Worm (Caenorhabditis elegans) whole organism, young adult: Measurements from ENCODE around the gene mtp-18.

ENCODE experiments used
- C06A6.2 ChIP-seq: fragments of 200-800 bp; sonication (Bioruptor generic); conservative IDR thresholded peaks from 2 replicates; pipeline ENCODE4 v1.3.6; 2022; ENCODE audit warnings: missing genetic modification characterization, missing compliant biosample characterization
- C17E4.6 ChIP-seq: fragments of 200-800 bp; sonication (Bioruptor generic); IDR thresholded peaks from 2 replicates; pipeline ENCODE4 v1.3.6; 2022; ENCODE audit warnings: missing genetic modification reagents, missing genetic modification characterization, missing compliant biosample characterization
- K11D2.4 ChIP-seq: fragments of 200-800 bp; sonication (Bioruptor generic); IDR thresholded peaks from 2 replicates; pipeline ENCODE4 v1.3.6; 2022; ENCODE audit warnings: missing genetic modification reagents, missing genetic modification characterization, missing compliant biosample characterization
- ZK185.1 ChIP-seq: sonication (generic microtip); optimal IDR thresholded peaks from 2 replicates; lab custom pipeline; 2016; ENCODE audit warnings: mild to moderate bottlenecking, missing genetic modification characterization, missing compliant biosample characterization; ENCODE audit not compliant: poor library complexity, severe bottlenecking
- ama-1 ChIP-seq, 3 experiments: fragments of 150-350 bp in 1 of 3; sonication (generic microtip) in 2 of 3; optimal IDR thresholded peaks; 2 replicates each; lab custom pipeline; 2014 to 2018; ENCODE audit warnings: missing biosample characterization in 2 of 3, missing genetic modification characterization in 2 of 3, missing genetic modification reagents in 2 of 3
- atf-7 ChIP-seq: sonication (generic microtip); optimal IDR thresholded peaks from 2 replicates; lab custom pipeline; 2017; ENCODE audit warnings: mild to moderate bottlenecking, missing genetic modification characterization, missing compliant biosample characterization
- attf-5 ChIP-seq: fragments of 200-800 bp; sonication (Bioruptor generic); optimal IDR thresholded peaks from 2 replicates; lab custom pipeline; 2018; ENCODE audit warnings: mild to moderate bottlenecking, missing genetic modification characterization, missing compliant biosample characterization
- attf-6 ChIP-seq: fragments of 200-800 bp; sonication (Bioruptor generic); IDR thresholded peaks from 2 replicates; pipeline ENCODE4 v1.3.6; 2022; ENCODE audit warnings: missing genetic modification reagents, missing genetic modification characterization, missing compliant biosample characterization
- bed-1 ChIP-seq: fragments of 200-800 bp; sonication (Bioruptor generic); IDR thresholded peaks from 2 replicates; pipeline ENCODE4 v1.3.6; 2022; ENCODE audit warnings: missing genetic modification reagents, missing genetic modification characterization, missing compliant biosample characterization
- cebp-1 ChIP-seq, 2 experiments: fragments of 200-800 bp in 1 of 2; sonication (Bioruptor generic) in 1 of 2; sonication (generic microtip) in 1 of 2; IDR thresholded peaks in 1 of 2; optimal IDR thresholded peaks in 1 of 2; 2 replicates each; pipeline versions ENCODE4 v1.3.6 to Lab custom; 2017 to 2022; ENCODE audit warnings: missing compliant biosample characterization in 2 of 2, missing genetic modification characterization in 2 of 2, mild to moderate bottlenecking in 1 of 2, missing genetic modification reagents in 1 of 2, moderate library complexity in 1 of 2
- ceh-27 ChIP-seq: fragments of 200-800 bp; sonication (Bioruptor generic); optimal IDR thresholded peaks from 2 replicates; lab custom pipeline; 2018; ENCODE audit warnings: mild to moderate bottlenecking, missing genetic modification characterization, moderate library complexity, missing compliant biosample characterization
- ceh-91 ChIP-seq: fragments of 200-800 bp; sonication (Bioruptor generic); IDR thresholded peaks from 2 replicates; pipeline ENCODE4 v1.3.6; 2022; ENCODE audit warnings: missing genetic modification reagents, missing genetic modification characterization, missing compliant biosample characterization
- chd-7 ChIP-seq: sonication (generic microtip); optimal IDR thresholded peaks from 2 replicates; lab custom pipeline; 2016; ENCODE audit warnings: mild to moderate bottlenecking, missing genetic modification characterization, moderate library complexity, missing compliant biosample characterization
- dox-1 ChIP-seq: fragments of 200-800 bp; sonication (Bioruptor generic); IDR thresholded peaks from 2 replicates; pipeline ENCODE4 v1.3.6; 2022; ENCODE audit warnings: missing genetic modification reagents, missing genetic modification characterization, missing compliant biosample characterization
- efl-1 ChIP-seq: fragments of 150-350 bp; optimal IDR thresholded peaks from 2 replicates; lab custom pipeline; 2014; ENCODE audit warnings: missing biosample characterization, missing genetic modification reagents, missing genetic modification characterization
- egrh-3 ChIP-seq: fragments of 200-800 bp; sonication (Bioruptor generic); IDR thresholded peaks from 2 replicates; pipeline ENCODE4 v1.3.6; 2022; ENCODE audit warnings: missing genetic modification reagents, missing genetic modification characterization, missing compliant biosample characterization
- him-1 ChIP-seq: sonication (generic microtip); optimal IDR thresholded peaks from 2 replicates; lab custom pipeline; 2016; ENCODE audit warnings: missing genotype, missing genetic modification reagents, missing genetic modification characterization, missing compliant biosample characterization
- hmg-1.2 ChIP-seq: fragments of 200-800 bp; sonication (Bioruptor generic); IDR thresholded peaks from 2 replicates; pipeline ENCODE4 v1.3.6; 2022; ENCODE audit warnings: missing genetic modification reagents, missing genetic modification characterization, missing compliant biosample characterization
- hmg-20 ChIP-seq: fragments of 200-800 bp; sonication (Bioruptor generic); IDR thresholded peaks from 2 replicates; pipeline ENCODE4 v1.3.6; 2022; ENCODE audit warnings: missing genetic modification reagents, missing genetic modification characterization, missing compliant biosample characterization
- hsf-1 ChIP-seq: fragments of 200-800 bp; sonication (Bioruptor generic); IDR thresholded peaks from 2 replicates; pipeline ENCODE4 v1.3.6; 2022; ENCODE audit warnings: missing genetic modification reagents, missing genetic modification characterization, missing compliant biosample characterization
- let-607 ChIP-seq, 2 experiments: fragments of 200-800 bp in 1 of 2; sonication (Bioruptor generic) in 1 of 2; sonication (generic microtip) in 1 of 2; optimal IDR thresholded peaks; 2 replicates each; lab custom pipeline; 2016 to 2018; ENCODE audit warnings: mild to moderate bottlenecking in 2 of 2, missing compliant biosample characterization in 2 of 2, missing genetic modification characterization in 2 of 2, moderate library complexity in 2 of 2, missing genotype in 1 of 2
- lin-26 ChIP-seq: fragments of 200-800 bp; sonication (Bioruptor generic); IDR thresholded peaks from 2 replicates; pipeline ENCODE4 v1.3.6; 2022; ENCODE audit warnings: missing genetic modification reagents, missing genetic modification characterization, missing compliant biosample characterization
- lin-40 ChIP-seq: sonication (generic microtip); optimal IDR thresholded peaks from 2 replicates; lab custom pipeline; 2016; ENCODE audit warnings: missing genetic modification characterization, mild to moderate bottlenecking, missing compliant biosample characterization, missing genotype, missing genetic modification reagents
- lin-54 ChIP-seq: fragments of 200-800 bp; sonication (Bioruptor generic); optimal IDR thresholded peaks from 2 replicates; lab custom pipeline; 2018; ENCODE audit warnings: mild to moderate bottlenecking, missing genetic modification characterization, missing compliant biosample characterization
- lsy-27 ChIP-seq: sonication (generic microtip); optimal IDR thresholded peaks from 2 replicates; lab custom pipeline; 2017; ENCODE audit warnings: missing genetic modification characterization, mild to moderate bottlenecking, missing compliant biosample characterization, antibody characterized with exemption, missing genotype, borderline replicate concordance; ENCODE audit not compliant: insufficient read depth
- madf-3 ChIP-seq: fragments of 200-800 bp; sonication (Bioruptor generic); IDR thresholded peaks from 2 replicates; pipeline ENCODE4 v1.3.6; 2022; ENCODE audit warnings: missing genetic modification reagents, missing genetic modification characterization, missing compliant biosample characterization
- pbrm-1 ChIP-seq: fragments of 200-800 bp; sonication (Bioruptor generic); IDR thresholded peaks from 2 replicates; pipeline ENCODE4 v1.3.6; 2022; ENCODE audit warnings: missing genetic modification reagents, missing genetic modification characterization, missing compliant biosample characterization
- pha-4 ChIP-seq: fragments of 150-350 bp; sonication (generic microtip); optimal IDR thresholded peaks from 2 replicates; lab custom pipeline; 2014; ENCODE audit warnings: missing biosample characterization, missing genetic modification reagents, missing genetic modification characterization
- snpc-4 ChIP-seq, 5 experiments: fragments of 150-350 bp in 1 of 5; sonication (generic microtip) in 4 of 5; optimal IDR thresholded peaks; 2 replicates each; lab custom pipeline; 2014 to 2018; ENCODE audit warnings: missing genetic modification characterization in 5 of 5, missing biosample characterization in 3 of 5, antibody characterized with exemption in 2 of 5, mild to moderate bottlenecking in 2 of 5, missing compliant biosample characterization in 2 of 5, missing genotype in 2 of 5, moderate library complexity in 2 of 5, missing genetic modification reagents in 1 of 5
- tbx-9 ChIP-seq: sonication (generic microtip); optimal IDR thresholded peaks from 2 replicates; lab custom pipeline; 2016; ENCODE audit warnings: borderline replicate concordance, missing genetic modification characterization, inconsistent platforms, missing compliant biosample characterization
- tlf-1 ChIP-seq: fragments of 200-800 bp; sonication (Bioruptor generic); optimal IDR thresholded peaks from 2 replicates; lab custom pipeline; 2018; ENCODE audit warnings: mild to moderate bottlenecking, missing genetic modification characterization, missing compliant biosample characterization
- unc-62 ChIP-seq: fragments of 150-350 bp; optimal IDR thresholded peaks from 2 replicates; lab custom pipeline; 2014; ENCODE audit warnings: missing biosample characterization, missing genetic modification reagents, missing genetic modification characterization
- zfh-2 ChIP-seq: fragments of 200-800 bp; sonication (Bioruptor generic); conservative IDR thresholded peaks from 2 replicates; pipeline ENCODE4 v1.3.6; 2022; ENCODE audit warnings: missing genetic modification reagents, missing genetic modification characterization, missing compliant biosample characterization
- zim-3 ChIP-seq: sonication (generic microtip); optimal IDR thresholded peaks from 2 replicates; lab custom pipeline; 2017; ENCODE audit warnings: mild to moderate bottlenecking, missing genetic modification characterization, moderate library complexity, missing compliant biosample characterization
- ztf-28 ChIP-seq: fragments of 200-800 bp; sonication (Bioruptor generic); IDR thresholded peaks from 2 replicates; pipeline ENCODE4 v1.3.6; 2022; ENCODE audit warnings: missing genetic modification reagents, missing genetic modification characterization, missing compliant biosample characterization

The mtp-18 gene

ce11 chrX:6253899-6254670 lies 47.9 kb upstream of the mtp-18 start (continued):
- TF ChIP-seq madf-3 (GFP tag; lab: Robert Waterston, UW) (0 out of 2 replicates have a peak, but pooled peaks have one; percentile 54), lin-54 (GFP tag; lab: Kevin White, UChicago) (peak; percentile 48), efl-1 (no peak)
- TF ChIP-seq, all 124 proteins: peak for 51

ce11 chrX:6253566-6253898 lies 47.3 kb upstream of the mtp-18 start:
- TF ChIP-seq snpc-4 (GFP tag; optimal IDR thresholded peaks at IDR 0.05; lab: Kevin White, UChicago) (no peak), snpc-4 (tag; optimal IDR thresholded peaks at IDR 0.05; lab: Kevin White, UChicago) (peak in 1 of 4 experiments; percentile 17), pha-4 (tag; lab: Kevin White, UChicago) (no peak)
- TF ChIP-seq, all 124 proteins: peak for 1

ce11 chrX:6253160-6253559 lies 47.0 kb upstream of the mtp-18 start:
- TF ChIP-seq ceh-91 (GFP tag; lab: Robert Waterston, UW) = no peak
- no peak for TF ChIP-seq him-1 (tag; lab: Kevin White, UChicago)
- TF ChIP-seq ama-1 (optimal IDR thresholded peaks at IDR 0.05; lab: Kevin White, UChicago) = peak; percentile 67
- no peak for TF ChIP-seq ama-1 (GFP tag; optimal IDR thresholded peaks at IDR 0.05; lab: Kevin White, UChicago)
- TF ChIP-seq cebp-1 (GFP tag; IDR thresholded peaks at IDR 0.05; lab: Robert Waterston, UW) = no peak
- peak; percentile 2 for TF ChIP-seq cebp-1 (tag; optimal IDR thresholded peaks at IDR 0.05; lab: Kevin White, UChicago)
- TF ChIP-seq ZK185.1 (tag; lab: Kevin White, UChicago) = peak; percentile 61
- peak; percentile 41; the same call in 1 of the 2 replicates for TF ChIP-seq C06A6.2 (GFP tag; lab: Robert Waterston, UW)
- TF ChIP-seq, all 124 proteins: peak for 4

- TF ChIP-seq ama-1 (optimal IDR thresholded peaks at IDR 0.05; lab: Kevin White, UChicago) (peak; percentile 30), ama-1 (GFP tag; optimal IDR thresholded peaks at IDR 0.05; lab: Kevin White, UChicago) (no peak), hsf-1 (GFP tag; lab: Robert Waterston, UW) (no peak)
- TF ChIP-seq, all 124 proteins: peak for 1
Measured at ce11 chrX:6252752-6253151, 46.5 kb upstream of the mtp-18 start.

DNA sequence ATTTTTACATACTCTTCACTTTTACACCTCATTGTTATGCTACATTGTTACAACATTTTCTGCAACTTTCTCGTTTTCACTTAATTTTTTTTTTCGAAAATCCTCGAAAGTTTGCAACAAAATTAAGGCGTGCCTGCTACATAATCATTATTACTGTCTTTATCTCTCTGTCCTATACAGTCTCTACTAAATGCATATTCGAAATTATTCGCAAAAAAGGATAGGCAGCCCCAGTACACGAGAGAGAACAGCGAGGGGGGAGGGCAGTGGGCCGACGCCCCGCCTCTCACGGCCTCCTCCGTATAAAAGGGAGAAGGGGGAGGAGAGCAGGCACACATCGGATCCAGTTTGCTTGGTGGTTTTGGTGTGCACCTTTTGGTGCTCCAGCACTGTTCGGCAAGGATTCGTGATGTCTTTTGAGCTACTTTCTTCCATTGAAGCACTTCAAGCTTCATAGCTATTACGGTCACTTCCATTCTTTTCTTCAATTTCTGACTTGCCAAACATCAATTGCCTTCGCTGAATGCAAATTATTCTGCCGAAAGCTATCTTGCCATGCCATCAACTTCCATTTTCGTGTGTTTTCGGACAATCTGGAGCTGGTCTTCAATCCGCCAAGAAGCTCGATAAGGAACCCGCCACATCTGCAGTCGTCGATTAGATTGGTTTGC lies 45.9 kb upstream of the mtp-18 start:
- peak; percentile 4 for TF ChIP-seq ceh-27 (GFP tag; lab: Kevin White, UChicago)
- no peak; the same call in none of the 2 replicates for TF ChIP-seq hmg-20 (GFP tag; lab: Robert Waterston, UW)
- peak; percentile 58 for TF ChIP-seq pbrm-1 (GFP tag; lab: Robert Waterston, UW)
- peak; percentile 8 for TF ChIP-seq atf-7 (tag; lab: Kevin White, UChicago)
- TF ChIP-seq tbx-9 = no peak
- TF ChIP-seq attf-5 = peak; percentile 17
- TF ChIP-seq K11D2.4 = peak; percentile 48
- peak; percentile 36 for TF ChIP-seq hmg-1.2 (GFP tag; lab: Robert Waterston, UW)
- TF ChIP-seq egrh-3 (GFP tag; lab: Robert Waterston, UW) = peak; percentile 85
- TF ChIP-seq attf-6 = no peak
- peak; percentile 30 for TF ChIP-seq chd-7
- no peak for TF ChIP-seq ztf-28 (GFP tag; lab: Robert Waterston, UW)
- no peak for TF ChIP-seq lsy-27 (tag; lab: Kevin White, UChicago)
- TF ChIP-seq bed-1 (GFP tag; lab: Robert Waterston, UW) = no peak
- TF ChIP-seq let-607 (tag; optimal IDR thresholded peaks at IDR 0.05; lab: Kevin White, UChicago) = peak; percentile 1 to 22
- peak; percentile 90 for TF ChIP-seq zfh-2 (GFP tag; lab: Robert Waterston, UW)
- peak; percentile 49; the same call in 1 of the 2 replicates for TF ChIP-seq lin-26 (GFP tag; lab: Robert Waterston, UW)
- TF ChIP-seq zim-3 (tag; lab: Kevin White, UChicago) = peak; percentile 45
- TF ChIP-seq lin-40 (tag; lab: Kevin White, UChicago) = peak; percentile 40
- TF ChIP-seq C17E4.6 (GFP tag; lab: Robert Waterston, UW) = no peak
- TF ChIP-seq unc-62 = peak; percentile 6
- no peak for TF ChIP-seq tlf-1 (GFP tag; lab: Kevin White, UChicago)
- TF ChIP-seq cebp-1 (GFP tag; IDR thresholded peaks at IDR 0.05; lab: Robert Waterston, UW) = 0 out of 2 replicates have a peak, but pooled peaks have one; percentile 40
- TF ChIP-seq cebp-1 (tag; optimal IDR thresholded peaks at IDR 0.05; lab: Kevin White, UChicago) = peak; percentile 51
- TF ChIP-seq dox-1 (GFP tag; lab: Robert Waterston, UW) = peak; percentile 36; the same call in 1 of the 2 replicates
